Worm (Caenorhabditis elegans): ENCODE data around the gene F49C12.4.

Gene F49C12.4

ce11 chrIV:9268916-9269315 is 35.0 kb downstream of the F49C12.4 start:
- TF ChIP-seq ceh-62 (tag; optimal IDR thresholded peaks at IDR 0.05) (no peak), skn-1 (tag; optimal IDR thresholded peaks at IDR 0.05) (no peak), tag-97 (GFP tag; IDR thresholded peaks at IDR 0.05) (no peak), nhr-25 (tag; optimal IDR thresholded peaks at IDR 0.05; ENCODE audit: borderline replicate concordance, insufficient read depth) (no peak), daf-16 (GFP tag; optimal IDR thresholded peaks at IDR 0.05) (no peak), daf-16 (tag; optimal IDR thresholded peaks at IDR 0.05) (no peak), ceh-82 (tag; optimal IDR thresholded peaks at IDR 0.05) (no peak), arid-1 (GFP tag; conservative IDR thresholded peaks at IDR 0.05) (no peak), nhr-76 (tag; optimal IDR thresholded peaks at IDR 0.05) (no peak), unc-39 (tag; optimal IDR thresholded peaks at IDR 0.05) (no peak), Y75B8A.6 (GFP tag; IDR thresholded peaks at IDR 0.05) (no peak), cey-2 (tag; optimal IDR thresholded peaks at IDR 0.05; ENCODE audit: borderline replicate concordance, insufficient read depth) (no peak)

- TF ChIP-seq D1046.2 (GFP tag; IDR thresholded peaks at IDR 0.05), result no peak
- no peak for TF ChIP-seq nhr-28 (tag; optimal IDR thresholded peaks at IDR 0.05)
- no peak for TF ChIP-seq ceh-62 (tag; optimal IDR thresholded peaks at IDR 0.05)
- no peak for TF ChIP-seq ZK337.2 (GFP tag; IDR thresholded peaks at IDR 0.05)
- TF ChIP-seq fkh-10 (GFP tag; optimal IDR thresholded peaks at IDR 0.05), result no peak
- TF ChIP-seq dve-1 (tag; optimal IDR thresholded peaks at IDR 0.05; ENCODE audit: insufficient read depth), result no peak
- TF ChIP-seq dmd-6 (GFP tag; IDR thresholded peaks at IDR 0.05), result no peak
- no peak for TF ChIP-seq hif-1 (tag; optimal IDR thresholded peaks at IDR 0.05)
- TF ChIP-seq rbr-2 (tag; optimal IDR thresholded peaks at IDR 0.05), result no peak
- TF ChIP-seq ztf-7 (tag; optimal IDR thresholded peaks at IDR 0.05), result no peak
- no peak for TF ChIP-seq F10B5.3 (tag; optimal IDR thresholded peaks at IDR 0.05)
- no peak for TF ChIP-seq mdl-1 (tag; optimal IDR thresholded peaks at IDR 0.05)
- no peak for TF ChIP-seq zip-2 (tag; optimal IDR thresholded peaks at IDR 0.05)
- no peak for TF ChIP-seq nhr-11 (tag; optimal IDR thresholded peaks at IDR 0.05)
- no peak for TF ChIP-seq Y5F2A.4 (GFP tag; optimal IDR thresholded peaks at IDR 0.05)
- no peak for TF ChIP-seq lin-29 (GFP tag; IDR thresholded peaks at IDR 0.05)
Observed at ce11 chrIV:9267581-9267980, 36.3 kb downstream of the F49C12.4 start.

ce11 chrIV:9266464-9266863 is 37.4 kb downstream of the F49C12.4 start, which contains the start of gene Y11D7A.19:
Gene Y11D7A.19, minus strand, starts transcription at chrIV:9266564.
- TF ChIP-seq lin-15B (tag; optimal IDR thresholded peaks at IDR 0.05), result no peak
- TF ChIP-seq nhr-10 (tag; optimal IDR thresholded peaks at IDR 0.05), result no peak
- TF ChIP-seq nhr-42 (GFP tag; IDR thresholded peaks at IDR 0.05), result no peak
- no peak for TF ChIP-seq lin-38 (GFP tag; IDR thresholded peaks at IDR 0.05)

DNA sequence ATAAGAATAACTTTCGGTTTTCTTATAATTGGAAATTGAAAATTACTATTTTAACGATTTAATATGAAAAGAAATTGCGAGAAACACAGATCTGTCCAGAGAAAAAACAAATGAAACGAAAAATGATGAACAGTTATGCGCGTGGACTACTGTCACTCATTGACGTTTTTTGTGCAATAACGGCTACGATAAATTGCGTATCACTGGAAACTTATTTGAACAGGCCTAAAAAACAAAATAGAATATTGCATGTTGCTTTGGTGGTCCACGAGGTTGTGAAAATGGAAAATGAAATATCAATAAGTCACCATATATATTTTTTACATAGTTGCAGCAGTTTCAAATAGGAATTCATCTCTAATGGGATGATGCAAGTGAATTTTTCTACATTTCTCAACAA is 39.4 kb downstream of the F49C12.4 start:
- TF ChIP-seq nhr-111 (GFP tag; optimal IDR thresholded peaks at IDR 0.05) (no peak), lin-38 (GFP tag; IDR thresholded peaks at IDR 0.05) (no peak), php-3 (GFP tag; IDR thresholded peaks at IDR 0.05) (no peak), ZK337.2 (GFP tag; IDR thresholded peaks at IDR 0.05) (no peak), cey-2 (tag; optimal IDR thresholded peaks at IDR 0.05; ENCODE audit: borderline replicate concordance, insufficient read depth) (no peak), sdz-12 (GFP tag; optimal IDR thresholded peaks at IDR 0.05) (no peak), ceh-82 (tag; optimal IDR thresholded peaks at IDR 0.05) (no peak), lin-1 (GFP tag; IDR thresholded peaks at IDR 0.05) (no peak), zag-1 (tag; optimal IDR thresholded peaks at IDR 0.05) (no peak), ceh-32 (tag; optimal IDR thresholded peaks at IDR 0.05; ENCODE audit: poor library complexity) (no peak), F49E8.2 (tag; optimal IDR thresholded peaks at IDR 0.05; ENCODE audit: borderline replicate concordance) (no peak), daf-8 (GFP tag; IDR thresholded peaks at IDR 0.05) (no peak), saeg-2 (GFP tag; IDR thresholded peaks at IDR 0.05) (no peak), mdt-29 (GFP tag; IDR thresholded peaks at IDR 0.05) (no peak), nhr-25 (tag; optimal IDR thresholded peaks at IDR 0.05; ENCODE audit: borderline replicate concordance, insufficient read depth) (no peak), vab-7 (GFP tag; IDR thresholded peaks at IDR 0.05) (no peak), zfp-2 (tag; optimal IDR thresholded peaks at IDR 0.05) (no peak), F10B5.3 (tag; optimal IDR thresholded peaks at IDR 0.05) (no peak), ceh-44 (GFP tag; IDR thresholded peaks at IDR 0.05) (no peak), Y5F2A.4 (GFP tag; optimal IDR thresholded peaks at IDR 0.05) (no peak)

All from whole organism, L4 larva.